Fruit fly (Drosophila melanogaster) whole organism, embryonic: ENCODE results near the gene CG34116.

Experiments
- CG10147 ChIP-seq: fragments of 200-800 bp; sonication (Bioruptor generic); optimal IDR thresholded peaks from 2 replicates; lab custom pipeline; 2019; ENCODE audit warnings: missing biosample characterization, mild to moderate bottlenecking, missing genetic modification characterization, moderate library complexity
- CG1024 ChIP-seq: fragments of 200-800 bp; sonication (Bioruptor generic); IDR thresholded peaks from 2 replicates; pipeline ENCODE4 v1.3.6; 2022; ENCODE audit warnings: missing biosample characterization, missing genetic modification characterization
- CG10431 ChIP-seq: fragments of 200-800 bp; sonication (Bioruptor generic); optimal IDR thresholded peaks from 3 replicates; lab custom pipeline; 2018; ENCODE audit warnings: missing biosample characterization, mild to moderate bottlenecking, missing genetic modification characterization
- CG10462 ChIP-seq: fragments of 200-800 bp; sonication (Bioruptor generic); optimal IDR thresholded peaks from 2 replicates; lab custom pipeline; 2016; ENCODE audit warnings: missing biosample characterization, missing genetic modification characterization
- CG10543 ChIP-seq: fragments of 200-800 bp; sonication (Bioruptor generic); optimal IDR thresholded peaks from 3 replicates; lab custom pipeline; 2017; ENCODE audit warnings: missing biosample characterization, mild to moderate bottlenecking, missing genetic modification characterization, moderate library complexity
- CG10959 ChIP-seq: fragments of 200-800 bp; sonication (Bioruptor generic); IDR thresholded peaks from 2 replicates; pipeline ENCODE4 v1.3.6; 2022; ENCODE audit warnings: missing biosample characterization, missing genetic modification characterization
- CG11696 ChIP-seq: fragments of 200-800 bp; sonication (Bioruptor generic); IDR thresholded peaks from 2 replicates; pipeline ENCODE4 v1.3.6; 2022; ENCODE audit warnings: missing biosample characterization, missing genetic modification characterization
- CG13624 ChIP-seq: fragments of 200-800 bp; sonication (Bioruptor generic); optimal IDR thresholded peaks from 2 replicates; lab custom pipeline; 2016; ENCODE audit warnings: missing biosample characterization, missing genetic modification characterization
- CG14014 ChIP-seq: fragments of 200-800 bp; sonication (Bioruptor generic); IDR thresholded peaks from 2 replicates; pipeline ENCODE4 v1.3.6; 2022; ENCODE audit warnings: missing biosample characterization, missing genetic modification characterization
- CG16779 ChIP-seq: fragments of 200-800 bp; sonication (Bioruptor generic); IDR thresholded peaks from 2 replicates; pipeline ENCODE4 v1.3.6; 2022; ENCODE audit warnings: missing biosample characterization, missing genetic modification characterization
- CG16813 ChIP-seq: fragments of 200-800 bp; sonication (Bioruptor generic); IDR thresholded peaks from 3 replicates; pipeline ENCODE4 v1.3.6; 2022; ENCODE audit warnings: missing biosample characterization, missing genetic modification characterization; ENCODE audit not compliant: partially characterized antibody
- CG16815 ChIP-seq: fragments of 200-800 bp; sonication (Bioruptor generic); optimal IDR thresholded peaks from 3 replicates; lab custom pipeline; 2017; ENCODE audit warnings: missing biosample characterization, mild to moderate bottlenecking, missing genetic modification characterization
- CG17328 ChIP-seq: fragments of 200-800 bp; sonication (Bioruptor generic); IDR thresholded peaks from 2 replicates; pipeline ENCODE4 v1.3.6; 2022; ENCODE audit warnings: missing biosample characterization, missing genetic modification characterization
- CG2889 ChIP-seq: fragments of 200-800 bp; sonication (Bioruptor generic); IDR thresholded peaks from 3 replicates; pipeline ENCODE4 v1.3.6; 2022; ENCODE audit warnings: missing biosample characterization, missing genetic modification characterization
- CG31224 ChIP-seq: fragments of 200-800 bp; sonication (Bioruptor generic); IDR thresholded peaks from 2 replicates; pipeline ENCODE4 v1.3.6; 2022; ENCODE audit warnings: missing biosample characterization, missing genetic modification characterization
- CG34376 ChIP-seq: fragments of 200-800 bp; sonication (Bioruptor generic); optimal IDR thresholded peaks from 2 replicates; lab custom pipeline; 2018; ENCODE audit warnings: missing biosample characterization, mild to moderate bottlenecking, missing genetic modification characterization
- CG3995 ChIP-seq: fragments of 200-800 bp; sonication (Bioruptor generic); optimal IDR thresholded peaks from 3 replicates; lab custom pipeline; 2016; ENCODE audit warnings: missing biosample characterization, missing genetic modification characterization
- CG42726 ChIP-seq: fragments of 200-800 bp; sonication (Bioruptor generic); IDR thresholded peaks from 2 replicates; pipeline ENCODE4 v1.3.6; 2022; ENCODE audit warnings: missing biosample characterization, missing genetic modification characterization; ENCODE audit not compliant: partially characterized antibody
- CG4360 ChIP-seq: fragments of 200-800 bp; sonication (Bioruptor generic); IDR thresholded peaks from 2 replicates; pipeline ENCODE4 v1.3.6; 2022; ENCODE audit warnings: missing biosample characterization, missing genetic modification characterization
- CG43689 ChIP-seq: fragments of 200-800 bp; sonication (Bioruptor generic); IDR thresholded peaks from 2 replicates; pipeline ENCODE4 v1.3.6; 2022; ENCODE audit warnings: missing biosample characterization, missing genetic modification characterization
- CG4404 ChIP-seq: fragments of 200-800 bp; sonication (Bioruptor generic); IDR thresholded peaks from 2 replicates; pipeline ENCODE4 v1.3.6; 2022; ENCODE audit warnings: missing biosample characterization, missing genetic modification characterization
- CG8388 ChIP-seq: fragments of 200-800 bp; sonication (Bioruptor generic); optimal IDR thresholded peaks from 2 replicates; lab custom pipeline; 2019; ENCODE audit warnings: missing biosample characterization, mild to moderate bottlenecking, missing genetic modification characterization, moderate library complexity
- Elba2 ChIP-seq: fragments of 200-800 bp; sonication (Bioruptor generic); optimal IDR thresholded peaks from 3 replicates; lab custom pipeline; 2016; ENCODE audit warnings: missing biosample characterization, missing genetic modification characterization
- Ets97D ChIP-seq: fragments of 200-800 bp; sonication (Bioruptor generic); optimal IDR thresholded peaks from 3 replicates; lab custom pipeline; 2016; ENCODE audit warnings: missing biosample characterization, missing genetic modification characterization
- HmgZ ChIP-seq: fragments of 200-800 bp; sonication (Bioruptor generic); optimal IDR thresholded peaks from 2 replicates; lab custom pipeline; 2018; ENCODE audit warnings: missing biosample characterization, mild to moderate bottlenecking, missing genetic modification characterization
- Lim3 ChIP-seq: fragments of 200-800 bp; sonication (Bioruptor generic); IDR thresholded peaks from 2 replicates; pipeline ENCODE4 v1.3.6; 2022; ENCODE audit warnings: missing biosample characterization, missing genetic modification characterization
- Lpt ChIP-seq: fragments of >200 bp; optimal IDR thresholded peaks from 2 replicates; lab custom pipeline; 2018; ENCODE audit warnings: missing biosample characterization, missing genetic modification characterization
- MBD-R2 ChIP-seq: fragments of 200-800 bp; sonication (Bioruptor generic); IDR thresholded peaks from 2 replicates; pipeline ENCODE4 v1.3.6; 2022; ENCODE audit warnings: missing biosample characterization, missing genetic modification characterization
- Nf-YA ChIP-seq: fragments of 200-800 bp; sonication (Bioruptor generic); IDR thresholded peaks from 2 replicates; pipeline ENCODE4 v1.3.6; 2022; ENCODE audit warnings: missing biosample characterization, missing genetic modification characterization
- Spps ChIP-seq: fragments of 200-800 bp; sonication (Bioruptor generic); optimal IDR thresholded peaks from 2 replicates; lab custom pipeline; 2018; ENCODE audit warnings: missing biosample characterization, mild to moderate bottlenecking, missing genetic modification characterization
- Taf1 ChIP-seq: fragments of 200-800 bp; sonication (Bioruptor generic); IDR thresholded peaks from 2 replicates; pipeline ENCODE4 v1.3.6; 2022; ENCODE audit warnings: missing biosample characterization, missing genetic modification characterization
- amos ChIP-seq: fragments of 200-800 bp; sonication (Bioruptor generic); IDR thresholded peaks from 2 replicates; pipeline ENCODE4 v1.3.6; 2022; ENCODE audit warnings: missing biosample characterization, missing genetic modification characterization; ENCODE audit not compliant: partially characterized antibody
- crp ChIP-seq, 2 experiments: fragments of 200-800 bp; sonication (Bioruptor generic); optimal IDR thresholded peaks; 2 replicates in 1 of 2; 3 replicates in 1 of 2; lab custom pipeline; 2017; ENCODE audit warnings: missing biosample characterization in 2 of 2, missing genetic modification characterization in 2 of 2, mild to moderate bottlenecking in 1 of 2, moderate library complexity in 1 of 2
- dimm ChIP-seq: fragments of 200-800 bp; sonication (Bioruptor generic); IDR thresholded peaks from 2 replicates; pipeline ENCODE4 v1.3.6; 2022; ENCODE audit warnings: missing biosample characterization, missing genetic modification characterization
- disco-r ChIP-seq: fragments of 200-800 bp; sonication (Bioruptor generic); optimal IDR thresholded peaks from 2 replicates; lab custom pipeline; 2016; ENCODE audit warnings: missing biosample characterization, missing genetic modification characterization
- dpn ChIP-seq, 2 experiments: fragments of 200-800 bp; sonication (Bioruptor generic); optimal IDR thresholded peaks; 3 replicates each; lab custom pipeline; 2016; ENCODE audit warnings: missing biosample characterization in 2 of 2, missing genetic modification characterization in 2 of 2
- fd3F ChIP-seq: fragments of 200-800 bp; sonication (Bioruptor generic); optimal IDR thresholded peaks from 2 replicates; lab custom pipeline; 2018; ENCODE audit warnings: missing biosample characterization, mild to moderate bottlenecking, missing genetic modification characterization, moderate library complexity
- fru ChIP-seq: fragments of >200 bp; optimal IDR thresholded peaks from 2 replicates; lab custom pipeline; 2017
- gce ChIP-seq: fragments of 200-800 bp; sonication (Bioruptor generic); IDR thresholded peaks from 3 replicates; pipeline ENCODE4 v1.3.6; 2022; ENCODE audit warnings: missing biosample characterization, missing genetic modification characterization
- gro ChIP-seq: fragments of 200-800 bp; sonication (Bioruptor generic); optimal IDR thresholded peaks from 2 replicates; lab custom pipeline; 2016; ENCODE audit warnings: missing biosample characterization, missing genetic modification characterization
- her ChIP-seq: fragments of 200-800 bp; sonication (Bioruptor generic); optimal IDR thresholded peaks from 2 replicates; lab custom pipeline; 2016; ENCODE audit warnings: missing biosample characterization, missing genetic modification characterization
- inv ChIP-seq: fragments of 200-800 bp; sonication (Bioruptor generic); IDR thresholded peaks from 2 replicates; pipeline ENCODE4 v1.3.6; 2022; ENCODE audit warnings: missing biosample characterization, missing genetic modification characterization; ENCODE audit not compliant: partially characterized antibody
- lmd ChIP-seq: fragments of 200-800 bp; sonication (Bioruptor generic); IDR thresholded peaks from 2 replicates; pipeline ENCODE4 v1.3.6; 2022; ENCODE audit warnings: missing biosample characterization, missing genetic modification characterization
- mirr ChIP-seq: fragments of 200-800 bp; sonication (Bioruptor generic); optimal IDR thresholded peaks from 3 replicates; lab custom pipeline; 2018; ENCODE audit warnings: missing biosample characterization, mild to moderate bottlenecking, missing genetic modification characterization
- pan ChIP-seq, 4 experiments: fragments of >200 bp in 3 of 4; fragments of 200-800 bp in 1 of 4; sonication (Bioruptor generic) in 1 of 4; optimal IDR thresholded peaks in 3 of 4; IDR thresholded peaks in 1 of 4; 2 replicates each; pipeline versions ENCODE4 v1.3.6 to Lab custom; 2017 to 2022; ENCODE audit warnings: missing biosample characterization in 2 of 4, missing genetic modification characterization in 2 of 4, mixed read lengths in 1 of 4
- salm ChIP-seq: fragments of 200-800 bp; sonication (Bioruptor generic); optimal IDR thresholded peaks from 2 replicates; lab custom pipeline; 2018; ENCODE audit warnings: missing biosample characterization, mild to moderate bottlenecking, missing genetic modification characterization
- tgo ChIP-seq: fragments of 200-800 bp; sonication (Bioruptor generic); IDR thresholded peaks from 3 replicates; pipeline ENCODE4 v1.3.6; 2022; ENCODE audit warnings: missing biosample characterization, missing genetic modification characterization
- toy ChIP-seq: fragments of 200-800 bp; sonication (Bioruptor generic); IDR thresholded peaks from 2 replicates; pipeline ENCODE4 v1.3.6; 2022; ENCODE audit warnings: missing biosample characterization, missing genetic modification characterization
- unpg ChIP-seq: fragments of 200-800 bp; sonication (Bioruptor generic); optimal IDR thresholded peaks from 3 replicates; lab custom pipeline; 2018; ENCODE audit warnings: missing biosample characterization, mild to moderate bottlenecking, missing genetic modification characterization, moderate library complexity
- vfl ChIP-seq: fragments of 200-800 bp; sonication (Bioruptor generic); optimal IDR thresholded peaks from 2 replicates; lab custom pipeline; 2016; ENCODE audit warnings: missing biosample characterization, missing genetic modification characterization
- zen ChIP-seq: fragments of 200-800 bp; sonication (Bioruptor generic); optimal IDR thresholded peaks from 3 replicates; lab custom pipeline; 2018; ENCODE audit warnings: missing biosample characterization, mild to moderate bottlenecking, missing genetic modification characterization, moderate library complexity

The CG34116 gene

DNA sequence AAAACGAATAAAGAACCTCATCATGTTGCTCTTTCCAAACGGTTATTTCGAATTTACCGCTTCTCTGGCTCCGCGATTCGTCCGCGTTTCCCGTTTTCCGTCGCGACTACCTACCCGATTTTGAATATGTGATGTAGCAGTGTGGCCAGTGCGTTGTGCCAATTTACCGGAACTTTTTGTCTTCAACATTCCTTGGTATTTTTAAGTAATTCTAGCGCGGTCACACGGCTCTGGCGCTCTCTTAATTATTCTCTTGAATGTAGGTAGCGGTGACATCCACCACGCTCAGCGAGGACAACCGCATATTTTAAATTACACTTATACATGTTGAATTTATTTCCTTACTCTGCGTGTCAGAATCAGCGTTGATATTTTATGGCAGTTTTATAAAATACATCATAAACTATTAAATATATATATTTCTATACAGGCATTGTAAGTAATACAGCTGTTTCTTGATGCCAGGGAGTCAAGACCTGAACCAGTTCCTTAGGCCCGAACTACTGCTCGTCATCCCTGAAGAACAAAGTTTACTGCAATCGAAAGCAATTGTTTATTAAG is 12.3 kb downstream of the CG34116 start, which contains the start of the genes CG42637, Gyc76C and SREBP (continued):
- TF ChIP-seq CG42726 (GFP tag; lab: Robert Waterston, UW) (peak; percentile 75), Lim3 (GFP tag; lab: Robert Waterston, UW) (no peak), CG11696 (GFP tag; lab: Robert Waterston, UW) (no peak), amos (GFP tag; lab: Robert Waterston, UW) (peak; percentile 62; the same call in 1 of the 2 replicates), CG4360 (no peak), CG2889 (GFP tag; lab: Robert Waterston, UW) (no peak), CG16813 (GFP tag; lab: Robert Waterston, UW) (no peak; the same call in 2 of the 3 replicates), CG14014 (GFP tag; lab: Robert Waterston, UW) (no peak), CG3995 (GFP tag; lab: Kevin White, UChicago) (no peak), CG10959 (no peak), CG10543 (GFP tag; lab: Kevin White, UChicago) (no peak), inv (GFP tag; lab: Robert Waterston, UW) (peak; percentile 40; the same call in 1 of the 2 replicates), dimm (GFP tag; lab: Robert Waterston, UW) (no peak), CG10462 (GFP tag; lab: Kevin White, UChicago) (no peak), HmgZ (tag; lab: Kevin White, UChicago) (peak; percentile 63), MBD-R2 (GFP tag; lab: Robert Waterston, UW) (peak; percentile 44), dpn (GFP tag; optimal IDR thresholded peaks at IDR 0.05; lab: Kevin White, UChicago) (no peak), zen (tag; lab: Kevin White, UChicago) (peak; percentile 67), Lpt (GFP tag; lab: Kevin White, UChicago) (no peak), vfl (no peak), mirr (peak; percentile 31), gro (GFP tag; lab: Kevin White, UChicago) (peak; percentile 19), lmd (GFP tag; lab: Robert Waterston, UW) (no peak), Nf-YA (GFP tag; lab: Robert Waterston, UW) (no peak), crp (GFP tag; optimal IDR thresholded peaks at IDR 0.05; lab: Kevin White, UChicago) (peak; percentile 53 to 89), Ets97D (GFP tag; lab: Kevin White, UChicago) (peak; percentile 85), pan (optimal IDR thresholded peaks at IDR 0.05; lab: Kevin White, UChicago) (no peak), pan (GFP tag; optimal IDR thresholded peaks at IDR 0.05 in 1 of 2, IDR thresholded peaks at IDR 0.05 in 1 of 2) (no peak), CG13624 (no peak), CG1024 (GFP tag; lab: Robert Waterston, UW) (no peak), unpg (GFP tag; lab: Kevin White, UChicago) (no peak), toy (no peak), fru (lab: Kevin White, UChicago) (no peak), Taf1 (no peak), CG17328 (GFP tag; lab: Robert Waterston, UW) (no peak), gce (peak; percentile 11; the same call in 1 of the 3 replicates), CG4404 (no peak), CG16779 (no peak), Spps (tag; lab: Kevin White, UChicago) (no peak), tgo (GFP tag; lab: Robert Waterston, UW) (no peak), CG43689 (GFP tag; lab: Robert Waterston, UW) (no peak), CG10431 (peak; percentile 4), disco-r (GFP tag; lab: Kevin White, UChicago) (no peak), salm (no peak), CG10147 (GFP tag; lab: Kevin White, UChicago) (no peak), CG34376 (peak; percentile 19), CG31224 (no peak), CG8388 (GFP tag; lab: Kevin White, UChicago) (no peak), CG16815 (GFP tag; lab: Kevin White, UChicago) (no peak), Elba2 (GFP tag; lab: Kevin White, UChicago) (no peak), her (GFP tag; lab: Kevin White, UChicago) (peak; percentile 13), fd3F (GFP tag; lab: Kevin White, UChicago) (no peak)
